Fruit fly (Drosophila melanogaster): ENCODE measurements around the gene CG42353.

CG42353 gene

DNA sequence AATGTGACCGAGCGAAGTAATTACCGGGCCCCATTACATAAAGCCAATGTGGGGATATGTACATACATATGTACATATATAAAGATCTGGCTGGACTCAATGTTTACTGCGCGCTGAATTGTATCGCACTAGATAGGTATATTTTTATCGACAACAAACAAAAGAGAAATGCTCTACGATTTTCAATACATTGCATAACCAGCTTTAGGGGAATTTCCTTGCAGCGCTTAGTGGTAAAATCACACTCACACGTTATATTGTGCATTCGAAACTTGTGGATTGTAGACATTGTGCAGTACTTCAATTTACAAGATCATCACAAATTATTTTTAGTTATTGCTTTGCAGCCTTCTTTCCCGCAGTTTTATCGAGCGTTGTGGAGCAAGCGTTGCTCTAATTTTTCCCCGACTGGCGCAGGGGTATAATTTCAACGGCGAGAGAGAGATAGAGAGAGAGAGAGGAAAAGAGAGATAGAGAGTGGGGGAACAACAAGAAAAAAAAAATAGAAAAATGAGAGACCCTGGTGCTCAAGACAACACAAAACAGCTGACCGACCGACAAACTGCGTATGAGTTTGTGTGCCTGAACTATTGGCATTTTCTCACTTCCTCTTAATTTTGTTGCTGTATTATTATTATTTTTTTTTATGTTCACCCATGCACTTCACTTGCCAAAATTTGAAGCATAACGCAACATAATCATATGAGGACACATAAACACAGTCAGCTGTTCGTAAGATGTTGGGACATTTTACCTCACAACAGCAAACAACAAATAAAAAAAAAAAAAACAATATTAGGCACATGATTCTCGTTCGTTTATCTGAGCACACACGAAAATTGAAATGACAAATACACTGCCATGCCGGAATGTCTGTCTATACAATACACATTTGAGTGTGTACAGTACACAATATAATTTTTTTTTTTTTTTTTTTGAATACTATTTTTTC lies 15.5 kb downstream of the CG42353 start (continued):
- TF ChIP-seq vnd (GFP tag; IDR thresholded peaks at IDR 0.05; ENCODE audit: partially characterized antibody) (no peak), CG33213 (GFP tag; optimal IDR thresholded peaks at IDR 0.05) (no peak), Dll (GFP tag; IDR thresholded peaks at IDR 0.05; ENCODE audit: partially characterized antibody) (peak; percentile 31; the same call in 1 of the 4 replicates), gsb (GFP tag; IDR thresholded peaks at IDR 0.05) (no peak), pros (GFP tag; optimal IDR thresholded peaks at IDR 0.05) (peak; percentile 28), Med (GFP tag) (peak; percentile 31), CG34224 (GFP tag; IDR thresholded peaks at IDR 0.05; ENCODE audit: partially characterized antibody) (peak; percentile 43; the same call in 1 of the 3 replicates), YL-1 (GFP tag; optimal IDR thresholded peaks at IDR 0.05) (no peak), CG8290 (GFP tag; optimal IDR thresholded peaks at IDR 0.05) (no peak), CG8290 (tag; optimal IDR thresholded peaks at IDR 0.05) (no peak), CG2712 (tag; optimal IDR thresholded peaks at IDR 0.05) (no peak), zen2 (GFP tag; IDR thresholded peaks at IDR 0.05; ENCODE audit: partially characterized antibody) (no peak), gcm2 (GFP tag; optimal IDR thresholded peaks at IDR 0.05) (no peak), CG15514 (GFP tag; optimal IDR thresholded peaks at IDR 0.05) (peak; percentile 15), Sox100B (GFP tag; optimal IDR thresholded peaks at IDR 0.05) (no peak), Max (GFP tag; optimal IDR thresholded peaks at IDR 0.05) (no peak), Dbx (GFP tag; IDR thresholded peaks at IDR 0.05) (no peak), Fer1 (GFP tag; optimal IDR thresholded peaks at IDR 0.05) (no peak), unc-4 (GFP tag; IDR thresholded peaks at IDR 0.05; ENCODE audit: partially characterized antibody) (0 out of 2 replicates have a peak, but pooled peaks have one; percentile 32), vvl (GFP tag; IDR thresholded peaks at IDR 0.05) (no peak), chinmo (GFP tag; IDR thresholded peaks at IDR 0.05; ENCODE audit: partially characterized antibody) (peak; percentile 69; the same call in 2 of the 4 replicates), CG2889 (GFP tag; IDR thresholded peaks at IDR 0.05) (no peak), tx (GFP tag; optimal IDR thresholded peaks at IDR 0.05) (no peak), CG9437 (GFP tag; optimal IDR thresholded peaks at IDR 0.05) (no peak), CG8944 (GFP tag; optimal IDR thresholded peaks at IDR 0.05) (no peak), CG4730 (GFP tag; IDR thresholded peaks at IDR 0.05) (no peak), Dad (GFP tag; optimal IDR thresholded peaks at IDR 0.05) (no peak), shn (GFP tag; optimal IDR thresholded peaks at IDR 0.05) (no peak), CG15696 (tag; optimal IDR thresholded peaks at IDR 0.05) (no peak), Dip2 (GFP tag; IDR thresholded peaks at IDR 0.05) (no peak), CG15479 (GFP tag; optimal IDR thresholded peaks at IDR 0.05) (no peak), CG10543 (GFP tag; optimal IDR thresholded peaks at IDR 0.05) (no peak), Drgx (GFP tag; IDR thresholded peaks at IDR 0.05) (peak; percentile 42; the same call in 1 of the 2 replicates), CG6813 (GFP tag; optimal IDR thresholded peaks at IDR 0.05) (no peak), CG1647 (GFP tag; optimal IDR thresholded peaks at IDR 0.05) (no peak), CG16863 (GFP tag; optimal IDR thresholded peaks at IDR 0.05) (no peak), Tbp (GFP tag; optimal IDR thresholded peaks at IDR 0.05) (no peak), ac (GFP tag; optimal IDR thresholded peaks at IDR 0.05) (no peak), D19B (GFP tag; optimal IDR thresholded peaks at IDR 0.05) (no peak), sqz (GFP tag; optimal IDR thresholded peaks at IDR 0.05) (peak; percentile 90), Nf-YC (tag; optimal IDR thresholded peaks at IDR 0.05) (no peak), ERR (GFP tag; optimal IDR thresholded peaks at IDR 0.05) (no peak), PHDP (tag; optimal IDR thresholded peaks at IDR 0.05) (no peak), CG32772 (GFP tag; IDR thresholded peaks at IDR 0.05) (peak; percentile 31; the same call in 1 of the 2 replicates), Adf1 (GFP tag; IDR thresholded peaks at IDR 0.05) (0 out of 2 replicates have a peak, but pooled peaks have one; percentile 5), Rfx (GFP tag; IDR thresholded peaks at IDR 0.05) (peak; percentile 38; the same call in 1 of the 2 replicates), CG12769 (tag; optimal IDR thresholded peaks at IDR 0.05) (peak; percentile 40), crol (GFP tag; IDR thresholded peaks at IDR 0.05) (peak; percentile 29; the same call in 1 of the 2 replicates)
